Worm (Caenorhabditis elegans): ENCODE data around the gene C03B1.4.

C03B1.4 gene

DNA sequence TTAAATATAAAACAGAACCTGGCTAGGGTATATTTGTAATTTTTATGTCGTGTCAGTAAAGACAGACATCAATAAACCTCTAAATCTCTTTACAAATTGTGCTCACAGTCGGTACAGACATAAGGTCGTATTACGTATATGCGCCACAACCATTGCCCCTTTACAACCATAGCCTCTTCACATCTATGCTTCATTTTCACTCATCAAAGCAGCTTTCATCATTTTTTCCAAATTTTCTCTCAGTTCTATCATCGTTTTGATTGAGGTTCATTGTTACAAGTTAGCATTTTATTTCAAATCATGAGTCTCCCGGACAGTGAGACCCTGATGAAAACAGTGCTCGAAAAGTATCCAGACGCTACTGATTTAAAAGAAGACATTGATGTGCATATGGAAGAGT, at the start of gene C03B1.4:
C03B1.4 (plus strand) TSS at position 301 of the 400 bp plus-strand sequence.
- TF ChIP-seq elt-2 (tag; optimal IDR thresholded peaks at IDR 0.05), result no peak
- TF ChIP-seq efl-1 (optimal IDR thresholded peaks at IDR 0.05), result no peak
- TF ChIP-seq efl-1 (GFP tag; optimal IDR thresholded peaks at IDR 0.05 in 1 of 2), result peak in 1 of 2 experiments; percentile 29

DNA sequence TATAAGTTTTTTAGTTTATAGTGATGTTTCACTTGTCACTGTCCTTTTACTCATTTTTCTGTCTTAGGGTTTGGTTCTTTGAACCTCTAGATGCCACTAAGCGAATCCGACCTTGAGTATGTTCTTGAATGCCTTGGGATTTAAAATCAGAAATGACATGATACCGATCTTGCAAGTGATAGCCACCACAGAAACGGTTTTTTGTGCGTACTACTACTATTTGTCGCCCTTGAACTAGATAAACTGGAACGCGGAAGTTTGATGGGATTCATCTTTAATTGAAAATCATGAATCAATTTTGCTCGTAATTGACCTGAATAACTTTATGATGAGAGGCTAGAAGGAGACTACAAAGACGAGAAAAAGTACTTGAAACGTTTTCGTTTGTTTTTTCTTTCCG, 45.5 kb upstream of the C03B1.4 start:
- TF ChIP-seq jun-1 (tag; optimal IDR thresholded peaks at IDR 0.05) (no peak), C16A3.4 (tag; optimal IDR thresholded peaks at IDR 0.05) (no peak), lin-14 (GFP tag; optimal IDR thresholded peaks at IDR 0.05) (peak; percentile 31), C34B4.2 (tag; optimal IDR thresholded peaks at IDR 0.05) (no peak), nhr-85 (tag) (peak; percentile 84), fkh-4 (tag; optimal IDR thresholded peaks at IDR 0.05; ENCODE audit: borderline replicate concordance) (no peak), tbx-2 (tag; optimal IDR thresholded peaks at IDR 0.05) (peak; percentile 1), nhr-47 (tag; optimal IDR thresholded peaks at IDR 0.05) (no peak), nhr-19 (GFP tag; conservative IDR thresholded peaks at IDR 0.05) (no peak), lin-13 (GFP tag; optimal IDR thresholded peaks at IDR 0.05) (no peak), pag-3 (tag; optimal IDR thresholded peaks at IDR 0.05; ENCODE audit: borderline replicate concordance, insufficient read depth) (no peak), unc-62 (GFP tag; optimal IDR thresholded peaks at IDR 0.05) (no peak), grh-1 (GFP tag; IDR thresholded peaks at IDR 0.05) (0 out of 2 replicates have a peak, but pooled peaks have one; percentile 12), fos-1 (tag; optimal IDR thresholded peaks at IDR 0.05) (no peak), mep-1 (tag; optimal IDR thresholded peaks at IDR 0.05) (peak; percentile 6), nhr-76 (tag; optimal IDR thresholded peaks at IDR 0.05) (no peak), irx-1 (tag; optimal IDR thresholded peaks at IDR 0.05) (no peak)

DNA sequence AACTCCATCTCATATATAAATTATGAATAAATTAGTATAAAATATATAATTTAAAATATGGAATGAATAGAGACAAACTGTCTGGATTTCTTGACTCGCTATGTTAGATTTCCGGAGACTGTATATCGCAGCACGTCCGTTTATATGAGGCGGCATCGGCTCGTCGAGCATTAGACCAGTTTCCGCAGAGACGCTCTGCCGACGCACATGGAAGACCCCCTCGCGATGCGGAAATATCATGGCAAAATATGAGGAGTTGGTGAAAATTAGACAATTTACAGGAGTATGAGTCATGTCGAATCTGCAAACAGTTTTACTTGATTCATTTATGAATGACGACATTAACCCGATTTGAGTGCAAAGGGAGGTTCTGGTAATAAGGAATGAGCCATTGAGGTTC, 44.8 kb upstream of the C03B1.4 start, which contains the start of gene chtb-3:
chtb-3 (minus strand) TSS at position 101 of the 400 bp plus-strand sequence.
- no peak for TF ChIP-seq fos-1 (tag; optimal IDR thresholded peaks at IDR 0.05)
- no peak for TF ChIP-seq mdl-1 (tag; optimal IDR thresholded peaks at IDR 0.05)
- TF ChIP-seq unc-30 (tag; optimal IDR thresholded peaks at IDR 0.05), result no peak
- no peak for TF ChIP-seq pax-3 (tag; optimal IDR thresholded peaks at IDR 0.05)
- TF ChIP-seq sptf-1 (tag; optimal IDR thresholded peaks at IDR 0.05), result no peak
- TF ChIP-seq nhr-90 (tag; optimal IDR thresholded peaks at IDR 0.05; ENCODE audit: poor library complexity), result no peak
- no peak for TF ChIP-seq sox-4 (tag; optimal IDR thresholded peaks at IDR 0.05)
- TF ChIP-seq unc-62 (GFP tag; optimal IDR thresholded peaks at IDR 0.05), result no peak
- no peak for TF ChIP-seq fkh-8 (tag; optimal IDR thresholded peaks at IDR 0.05)
- no peak for TF ChIP-seq swsn-7 (tag; optimal IDR thresholded peaks at IDR 0.05)

DNA sequence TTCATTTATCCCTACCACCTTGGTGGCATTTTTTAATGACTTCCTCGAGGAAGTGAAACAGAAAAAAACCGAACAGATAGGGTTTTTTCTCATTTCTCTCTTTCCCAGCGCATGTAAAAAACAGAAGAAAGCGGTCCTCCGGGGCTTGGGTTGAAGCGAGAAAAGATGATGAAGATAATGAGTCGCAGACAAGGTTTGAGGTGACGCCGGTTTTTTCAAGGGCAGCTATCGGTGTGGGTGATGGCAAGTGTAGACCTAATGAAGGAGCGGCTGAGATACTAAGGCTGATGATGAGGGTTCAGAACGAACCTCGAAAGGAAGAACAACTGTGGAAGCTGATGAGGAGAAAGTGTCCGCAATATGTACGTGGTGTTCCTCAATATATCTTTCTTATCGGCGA, 43.4 kb upstream of the C03B1.4 start:
- no peak for TF ChIP-seq nhr-237 (tag; optimal IDR thresholded peaks at IDR 0.05)
- TF ChIP-seq mef-2 (tag; optimal IDR thresholded peaks at IDR 0.05), result no peak
- TF ChIP-seq elt-3 (tag; optimal IDR thresholded peaks at IDR 0.05), result peak in 4 of 6 experiments; percentile 11 to 58 (median 23)
- no peak for TF ChIP-seq skn-1 (tag; optimal IDR thresholded peaks at IDR 0.05)
- no peak for TF ChIP-seq ceh-8 (GFP tag; optimal IDR thresholded peaks at IDR 0.05)
- no peak for TF ChIP-seq sox-4 (tag; optimal IDR thresholded peaks at IDR 0.05)
- no peak for TF ChIP-seq efl-3 (GFP tag; optimal IDR thresholded peaks at IDR 0.05)
- no peak for TF ChIP-seq mab-9 (GFP tag; IDR thresholded peaks at IDR 0.05)
- no peak for TF ChIP-seq pax-3 (tag; optimal IDR thresholded peaks at IDR 0.05)
- no peak for TF ChIP-seq zag-1 (tag; optimal IDR thresholded peaks at IDR 0.05)
- no peak for TF ChIP-seq efl-1 (optimal IDR thresholded peaks at IDR 0.05)
- no peak for TF ChIP-seq efl-1 (GFP tag; optimal IDR thresholded peaks at IDR 0.05 in 1 of 2)
- no peak for TF ChIP-seq mdl-1 (tag; optimal IDR thresholded peaks at IDR 0.05)
- TF ChIP-seq nhr-85 (tag), result peak; percentile 92
- TF ChIP-seq C04F5.9 (tag; optimal IDR thresholded peaks at IDR 0.05), result no peak
- TF ChIP-seq lin-14 (GFP tag; optimal IDR thresholded peaks at IDR 0.05), result peak; percentile 91
- TF ChIP-seq F16B12.6 (tag; optimal IDR thresholded peaks at IDR 0.05), result no peak
- TF ChIP-seq dpl-1 (GFP tag; optimal IDR thresholded peaks at IDR 0.05), result no peak
- TF ChIP-seq sup-37 (GFP tag; optimal IDR thresholded peaks at IDR 0.05), result no peak
- TF ChIP-seq lin-15B (tag; optimal IDR thresholded peaks at IDR 0.05), result no peak
- no peak for TF ChIP-seq unc-130 (tag; optimal IDR thresholded peaks at IDR 0.05)
- TF ChIP-seq nhr-71 (tag; optimal IDR thresholded peaks at IDR 0.05), result peak; percentile 32
- no peak for TF ChIP-seq lin-39 (tag; optimal IDR thresholded peaks at IDR 0.05)
- no peak for TF ChIP-seq sptf-1 (tag; optimal IDR thresholded peaks at IDR 0.05)
- TF ChIP-seq pqm-1 (tag; optimal IDR thresholded peaks at IDR 0.05), result no peak
- TF ChIP-seq nhr-77 (tag; optimal IDR thresholded peaks at IDR 0.05), result no peak
- no peak for TF ChIP-seq tlp-1 (tag; optimal IDR thresholded peaks at IDR 0.05)
- TF ChIP-seq lin-35 (GFP tag; optimal IDR thresholded peaks at IDR 0.05), result no peak
- TF ChIP-seq pag-3 (tag; optimal IDR thresholded peaks at IDR 0.05; ENCODE audit: borderline replicate concordance, insufficient read depth), result peak; percentile 80
